Worm (Caenorhabditis elegans) whole organism, early embryonic: ENCODE results near the gene K08D8.1.

Experiments used
- B0310.2 ChIP-seq: sonication (generic microtip); optimal IDR thresholded peaks from 2 replicates; lab custom pipeline; 2016; ENCODE audit warnings: mild to moderate bottlenecking, missing genetic modification characterization, missing compliant biosample characterization
- F13C5.2 ChIP-seq: sonication (generic microtip); optimal IDR thresholded peaks from 2 replicates; lab custom pipeline; 2017; ENCODE audit warnings: mild to moderate bottlenecking, missing genetic modification characterization, inconsistent platforms, missing compliant biosample characterization
- aly-1 ChIP-seq: sonication (generic microtip); optimal IDR thresholded peaks from 2 replicates; lab custom pipeline; 2016; ENCODE audit warnings: missing genetic modification characterization, missing compliant biosample characterization
- ama-1 ChIP-seq: fragments of 150-350 bp; optimal IDR thresholded peaks from 2 replicates; lab custom pipeline; 2014
- ceh-13 ChIP-seq: fragments of 200-800 bp; sonication (Bioruptor generic); optimal IDR thresholded peaks from 2 replicates; lab custom pipeline; 2018; ENCODE audit warnings: mild to moderate bottlenecking, missing genetic modification characterization, missing compliant biosample characterization
- ceh-36 ChIP-seq: sonication (generic microtip); optimal IDR thresholded peaks from 2 replicates; lab custom pipeline; 2016; ENCODE audit warnings: missing genetic modification characterization, inconsistent platforms, missing compliant biosample characterization
- ets-7 ChIP-seq: sonication (generic microtip); optimal IDR thresholded peaks from 2 replicates; lab custom pipeline; 2016; ENCODE audit warnings: missing genotype, missing genetic modification characterization, missing compliant biosample characterization
- flt-1 ChIP-seq: fragments of 200-800 bp; sonication (Bioruptor generic); IDR thresholded peaks from 2 replicates; pipeline ENCODE4 v1.3.6; 2022; ENCODE audit warnings: missing genetic modification characterization, missing compliant biosample characterization
- hmbx-1 ChIP-seq: sonication (generic microtip); optimal IDR thresholded peaks from 2 replicates; lab custom pipeline; 2016; ENCODE audit warnings: mild to moderate bottlenecking, missing genetic modification characterization, missing compliant biosample characterization
- hmg-4 ChIP-seq: fragments of 200-800 bp; sonication (Bioruptor generic); optimal IDR thresholded peaks from 2 replicates; lab custom pipeline; 2018; ENCODE audit warnings: mild to moderate bottlenecking, missing genetic modification characterization, missing compliant biosample characterization
- hnd-1 ChIP-seq: sonication (generic microtip); optimal IDR thresholded peaks from 2 replicates; lab custom pipeline; 2016; ENCODE audit warnings: missing genetic modification characterization, missing compliant biosample characterization
- pes-1 ChIP-seq: fragments of 200-800 bp; sonication (Bioruptor generic); IDR thresholded peaks from 2 replicates; pipeline ENCODE4 v1.3.6; 2022; ENCODE audit warnings: missing genetic modification reagents, missing genetic modification characterization, missing compliant biosample characterization
- scrt-1 ChIP-seq: fragments of 200-800 bp; sonication (Bioruptor generic); IDR thresholded peaks from 2 replicates; pipeline ENCODE4 v1.3.6; 2022; ENCODE audit warnings: missing genetic modification characterization, missing compliant biosample characterization
- sea-1 ChIP-seq: fragments of 200-800 bp; sonication (Bioruptor generic); conservative IDR thresholded peaks from 2 replicates; pipeline ENCODE4 v1.3.6; 2022; ENCODE audit warnings: missing genetic modification characterization, missing compliant biosample characterization
- tbx-11 ChIP-seq: fragments of 200-800 bp; sonication (Bioruptor generic); IDR thresholded peaks from 2 replicates; pipeline ENCODE4 v1.3.6; 2022; ENCODE audit warnings: missing genetic modification characterization, missing compliant biosample characterization
- tbx-37 ChIP-seq: fragments of 200-800 bp; sonication (Bioruptor generic); conservative IDR thresholded peaks from 2 replicates; pipeline ENCODE4 v1.3.6; 2022; ENCODE audit warnings: missing genetic modification reagents, missing genetic modification characterization, missing compliant biosample characterization
- tra-4 ChIP-seq: sonication (generic microtip); optimal IDR thresholded peaks from 2 replicates; lab custom pipeline; 2017; ENCODE audit warnings: missing genetic modification characterization, missing compliant biosample characterization

K08D8.1 gene

ce11 chrIV:12915479-12915878 lies 23.2 kb downstream of the K08D8.1 start, which contains the start of gene srz-15:
Gene srz-15, plus strand, starts transcription at chrIV:12915779.
- TF ChIP-seq hnd-1 (tag; lab: Kevin White, UChicago) (no peak), tra-4 (tag; lab: Kevin White, UChicago) (no peak), ceh-36 (no peak), F13C5.2 (tag; lab: Kevin White, UChicago) (no peak), ceh-13 (GFP tag; lab: Kevin White, UChicago) (no peak), flt-1 (no peak), ama-1 (lab: Kevin White, UChicago) (no peak), hmg-4 (GFP tag; lab: Kevin White, UChicago) (no peak), tbx-11 (GFP tag; lab: Robert Waterston, UW) (no peak), sea-1 (GFP tag; lab: Robert Waterston, UW) (no peak), B0310.2 (tag; lab: Kevin White, UChicago) (no peak), hmbx-1 (tag; lab: Kevin White, UChicago) (no peak), pes-1 (GFP tag; lab: Robert Waterston, UW) (no peak), scrt-1 (GFP tag; lab: Robert Waterston, UW) (no peak), tbx-37 (GFP tag; lab: Robert Waterston, UW) (no peak), aly-1 (tag; lab: Kevin White, UChicago) (no peak), ets-7 (no peak)

- TF ChIP-seq F13C5.2 (tag; lab: Kevin White, UChicago): no peak
- no peak for TF ChIP-seq aly-1 (tag; lab: Kevin White, UChicago)
- no peak for TF ChIP-seq ama-1 (lab: Kevin White, UChicago)
- TF ChIP-seq tbx-37 (GFP tag; lab: Robert Waterston, UW): no peak
- no peak for TF ChIP-seq flt-1
- TF ChIP-seq hmbx-1 (tag; lab: Kevin White, UChicago): no peak
- no peak for TF ChIP-seq hnd-1 (tag; lab: Kevin White, UChicago)
- no peak for TF ChIP-seq B0310.2 (tag; lab: Kevin White, UChicago)
- no peak for TF ChIP-seq ceh-13 (GFP tag; lab: Kevin White, UChicago)
Observed at ce11 chrIV:12918256-12918655, 26.0 kb downstream of the K08D8.1 start, which contains the start of gene C32H11.3. Gene C32H11.3, plus strand, starts transcription at chrIV:12918556.

- TF ChIP-seq hmbx-1 (tag; lab: Kevin White, UChicago) (no peak), hmg-4 (GFP tag; lab: Kevin White, UChicago) (no peak), sea-1 (GFP tag; lab: Robert Waterston, UW) (no peak), tra-4 (tag; lab: Kevin White, UChicago) (no peak), ets-7 (no peak), flt-1 (no peak), ceh-13 (GFP tag; lab: Kevin White, UChicago) (no peak), ama-1 (lab: Kevin White, UChicago) (no peak), tbx-11 (GFP tag; lab: Robert Waterston, UW) (no peak), F13C5.2 (tag; lab: Kevin White, UChicago) (no peak), tbx-37 (GFP tag; lab: Robert Waterston, UW) (no peak), ceh-36 (no peak), B0310.2 (tag; lab: Kevin White, UChicago) (no peak), hnd-1 (tag; lab: Kevin White, UChicago) (no peak)
Observed at ce11 chrIV:12920553-12920952, 28.3 kb downstream of the K08D8.1 start.

ce11 chrIV:12921027-12921426 lies 28.7 kb downstream of the K08D8.1 start, which contains the start of gene C32H11.4:
Gene C32H11.4, plus strand, starts transcription at chrIV:12921264.
- TF ChIP-seq tra-4 (tag; lab: Kevin White, UChicago): no peak
- no peak for TF ChIP-seq ama-1 (lab: Kevin White, UChicago)
- TF ChIP-seq ceh-13 (GFP tag; lab: Kevin White, UChicago): no peak
- TF ChIP-seq hnd-1 (tag; lab: Kevin White, UChicago): no peak
- TF ChIP-seq ets-7: no peak
- no peak for TF ChIP-seq B0310.2 (tag; lab: Kevin White, UChicago)
- TF ChIP-seq scrt-1 (GFP tag; lab: Robert Waterston, UW): no peak
- no peak for TF ChIP-seq sea-1 (GFP tag; lab: Robert Waterston, UW)
- TF ChIP-seq tbx-11 (GFP tag; lab: Robert Waterston, UW): no peak
- no peak for TF ChIP-seq pes-1 (GFP tag; lab: Robert Waterston, UW)
- TF ChIP-seq hmbx-1 (tag; lab: Kevin White, UChicago): no peak

- TF ChIP-seq pes-1 (GFP tag; lab: Robert Waterston, UW): no peak
- TF ChIP-seq hmg-4 (GFP tag; lab: Kevin White, UChicago): no peak
- TF ChIP-seq hnd-1 (tag; lab: Kevin White, UChicago): no peak
- TF ChIP-seq B0310.2 (tag; lab: Kevin White, UChicago): no peak
- no peak for TF ChIP-seq ceh-36
- no peak for TF ChIP-seq tbx-11 (GFP tag; lab: Robert Waterston, UW)
- TF ChIP-seq ama-1 (lab: Kevin White, UChicago): no peak
- no peak for TF ChIP-seq hmbx-1 (tag; lab: Kevin White, UChicago)
- no peak for TF ChIP-seq ets-7
Observed at ce11 chrIV:12924332-12924731, 32.0 kb downstream of the K08D8.1 start, which contains the start of gene srlf-4. Gene srlf-4, minus strand, starts transcription at chrIV:12924432.

DNA sequence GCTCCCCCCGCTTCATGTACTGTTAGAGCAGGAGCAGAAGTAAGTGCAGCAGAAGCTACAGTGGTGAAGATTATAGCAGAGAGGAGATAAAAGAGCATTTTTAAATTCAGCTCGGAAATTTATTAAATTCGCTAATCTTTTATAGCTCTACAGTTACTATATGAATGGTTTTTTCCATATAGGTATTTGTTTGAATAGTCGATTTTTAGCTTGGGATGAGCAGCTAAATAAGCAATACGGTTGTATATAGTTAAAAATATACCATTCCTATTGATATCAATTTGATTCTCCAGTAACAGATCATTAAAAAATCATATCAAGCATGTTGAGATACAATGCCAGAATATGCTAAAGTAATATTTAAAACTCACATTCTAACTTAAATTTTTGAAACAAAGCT lies 34.3 kb downstream of the K08D8.1 start, which contains the start of gene srlf-5:
Gene srlf-5, minus strand, starts transcription at position 101 of the 400 bp plus-strand sequence.
- TF ChIP-seq hnd-1 (tag; lab: Kevin White, UChicago) (no peak), ets-7 (no peak), tra-4 (tag; lab: Kevin White, UChicago) (no peak), F13C5.2 (tag; lab: Kevin White, UChicago) (no peak), pes-1 (GFP tag; lab: Robert Waterston, UW) (no peak), tbx-11 (GFP tag; lab: Robert Waterston, UW) (no peak), scrt-1 (GFP tag; lab: Robert Waterston, UW) (no peak), B0310.2 (tag; lab: Kevin White, UChicago) (no peak)

DNA sequence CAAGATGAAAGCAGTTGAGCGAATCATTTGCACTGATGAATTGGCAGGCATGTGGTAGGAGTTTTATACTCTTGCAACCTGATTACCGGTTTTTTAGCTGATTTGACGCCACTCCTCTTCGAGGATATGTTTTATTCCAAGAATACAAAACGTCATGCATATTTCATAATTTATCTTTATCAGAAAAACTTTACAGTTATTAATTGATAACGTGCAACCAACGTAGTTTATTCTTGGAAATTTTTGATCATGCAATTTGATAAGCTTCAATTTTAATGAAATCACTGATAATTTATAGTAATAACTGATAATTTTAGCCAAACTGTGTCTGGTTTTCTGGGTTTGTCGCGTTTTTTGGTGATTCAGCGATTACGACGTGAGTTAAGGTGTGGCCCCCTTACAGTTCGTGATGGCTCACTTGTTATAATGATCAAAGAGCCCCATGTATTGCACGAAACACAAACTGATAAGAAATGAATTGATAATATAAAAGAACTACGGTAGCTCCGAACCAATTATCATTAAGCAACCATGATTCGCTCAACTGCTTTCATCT lies 44.0 kb downstream of the K08D8.1 start, which contains the start of the genes cld-1 and dod-21:
Gene cld-1, minus strand, starts transcription at position 51 of the 556 bp plus-strand sequence.
Gene dod-21, plus strand, starts transcription at position 518 of the 556 bp plus-strand sequence.
- no peak for TF ChIP-seq tra-4 (tag; lab: Kevin White, UChicago)
- no peak for TF ChIP-seq pes-1 (GFP tag; lab: Robert Waterston, UW)
- no peak for TF ChIP-seq ceh-13 (GFP tag; lab: Kevin White, UChicago)
- no peak for TF ChIP-seq ama-1 (lab: Kevin White, UChicago)
- no peak for TF ChIP-seq hmg-4 (GFP tag; lab: Kevin White, UChicago)
- no peak for TF ChIP-seq scrt-1 (GFP tag; lab: Robert Waterston, UW)
- TF ChIP-seq B0310.2 (tag; lab: Kevin White, UChicago): no peak
